Fruit fly (Drosophila melanogaster): ENCODE data around the gene CG3982.

DNA sequence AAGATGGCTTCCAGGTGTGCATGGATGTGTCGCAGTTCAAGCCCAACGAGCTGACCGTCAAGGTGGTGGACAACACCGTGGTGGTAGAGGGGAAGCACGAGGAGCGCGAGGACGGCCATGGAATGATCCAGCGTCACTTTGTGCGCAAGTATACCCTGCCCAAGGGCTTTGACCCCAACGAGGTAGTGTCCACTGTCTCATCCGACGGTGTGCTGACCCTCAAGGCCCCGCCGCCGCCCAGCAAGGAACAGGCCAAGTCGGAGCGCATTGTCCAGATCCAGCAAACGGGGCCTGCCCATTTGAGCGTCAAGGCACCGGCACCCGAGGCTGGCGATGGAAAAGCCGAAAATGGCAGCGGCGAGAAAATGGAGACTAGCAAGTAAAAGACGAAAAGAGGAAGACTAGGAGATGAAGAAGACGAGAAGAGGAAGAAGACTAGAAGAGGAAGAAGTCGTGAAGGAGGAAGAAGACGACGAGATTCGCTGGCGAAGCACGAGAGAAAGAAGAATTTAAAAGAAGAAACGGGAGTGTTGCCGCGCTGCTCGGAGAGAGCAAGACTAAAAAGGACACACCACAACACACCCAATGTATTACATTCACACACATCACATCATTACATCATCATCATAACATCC lies 32.6 kb downstream of the CG3982 start:
- TF ChIP-seq psq (optimal IDR thresholded peaks at IDR 0.05), result no peak
- no peak for TF ChIP-seq insv (optimal IDR thresholded peaks at IDR 0.05)
- TF ChIP-seq ttk (optimal IDR thresholded peaks at IDR 0.05), result no peak
- no peak for TF ChIP-seq Myc (optimal IDR thresholded peaks at IDR 0.05)
- TF ChIP-seq h (optimal IDR thresholded peaks at IDR 0.05), result no peak
- no peak for TF ChIP-seq Sin3A (optimal IDR thresholded peaks at IDR 0.05)

Data from Kc167 (cell line).